Worm (Caenorhabditis elegans): ENCODE data around the gene lron-12.

ce11 chrIII:12067736-12068135 lies 50.5 kb downstream of the lron-12 start:
- TF ChIP-seq ztf-22 (GFP tag; optimal IDR thresholded peaks at IDR 0.05) (no peak), somi-1 (GFP tag; optimal IDR thresholded peaks at IDR 0.05) (no peak), him-1 (tag; optimal IDR thresholded peaks at IDR 0.05) (no peak), ets-4 (GFP tag; optimal IDR thresholded peaks at IDR 0.05) (no peak), bed-1 (GFP tag; IDR thresholded peaks at IDR 0.05) (no peak), snpc-4 (GFP tag; optimal IDR thresholded peaks at IDR 0.05) (no peak), snpc-4 (tag; optimal IDR thresholded peaks at IDR 0.05) (no peak), let-526 (GFP tag; IDR thresholded peaks at IDR 0.05) (no peak), ZK185.1 (tag; optimal IDR thresholded peaks at IDR 0.05; ENCODE audit: poor library complexity, severe bottlenecking) (no peak), madf-6 (GFP tag; IDR thresholded peaks at IDR 0.05) (no peak), zim-3 (tag; optimal IDR thresholded peaks at IDR 0.05) (no peak), ceh-100 (GFP tag; IDR thresholded peaks at IDR 0.05) (no peak), nhr-27 (tag; optimal IDR thresholded peaks at IDR 0.05) (no peak)

Data from whole organism, young adult.